Worm (Caenorhabditis elegans): ENCODE measurements around the gene ZC449.7.
A peak's percentile ranks its signal among the peaks of the same experiment; 100 is the strongest.

DNA sequence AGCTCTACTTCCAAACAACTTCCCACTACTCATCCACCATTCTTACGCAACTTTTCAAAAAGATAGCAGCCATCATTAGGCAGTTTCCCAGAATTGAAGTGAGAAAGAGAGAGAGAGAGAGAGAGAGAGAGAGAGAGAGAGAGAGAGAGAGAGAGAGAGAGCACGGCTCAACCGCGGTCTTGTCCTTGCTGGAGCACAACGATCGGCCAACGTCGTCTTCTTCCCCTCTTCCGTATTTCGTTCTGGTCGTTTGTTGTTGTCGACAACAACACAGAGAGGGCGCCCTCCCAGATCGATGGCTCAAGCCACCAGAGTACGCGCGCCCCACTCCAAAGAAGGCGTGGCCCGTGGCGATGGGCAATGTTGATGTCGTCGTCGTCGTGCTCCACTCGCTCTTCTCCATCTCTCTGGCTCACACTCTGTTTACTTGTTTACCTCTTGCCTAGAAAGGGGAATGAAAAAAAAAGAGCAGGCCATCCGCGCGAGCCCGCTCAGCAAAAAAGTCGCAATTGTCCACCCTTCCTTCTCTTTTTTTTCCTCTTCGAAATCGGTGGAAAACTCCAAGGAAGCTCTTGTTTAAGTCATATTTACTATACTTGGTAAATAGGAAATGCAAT is 31.8 kb upstream of the ZC449.7 start:
- no peak for TF ChIP-seq lin-26 (GFP tag; IDR thresholded peaks at IDR 0.05)
- TF ChIP-seq F57A8.1 (GFP tag; optimal IDR thresholded peaks at IDR 0.05) = no peak
- TF ChIP-seq ceh-27 (GFP tag; optimal IDR thresholded peaks at IDR 0.05) = peak; percentile 54
